Fruit fly (Drosophila melanogaster): ENCODE results near the gene retinin.

Gene retinin

DNA sequence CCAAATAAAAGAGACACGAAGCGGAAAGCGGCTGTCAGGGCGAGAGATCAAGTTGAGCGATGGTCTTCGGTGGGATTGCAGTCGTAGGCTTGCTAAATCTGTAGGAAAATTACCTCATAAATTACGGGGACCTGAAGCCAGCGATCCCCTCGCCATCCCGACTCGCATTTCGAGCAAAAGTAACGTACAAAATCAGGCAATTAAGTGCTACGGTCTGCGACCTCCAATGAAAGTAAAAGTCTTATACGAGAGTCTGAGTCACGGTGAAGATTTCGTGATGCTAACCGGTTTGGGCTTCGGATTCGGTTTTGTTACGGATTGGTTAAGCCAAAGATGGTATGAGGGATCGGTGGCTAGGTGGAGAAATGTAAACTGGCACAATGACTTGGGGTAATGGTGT, 8.1 kb downstream of the retinin start:
- no peak for TF ChIP-seq foxo (GFP tag; optimal IDR thresholded peaks at IDR 0.05)
- no peak for TF ChIP-seq HLH106 (tag; optimal IDR thresholded peaks at IDR 0.05)
- TF ChIP-seq CG32264 (GFP tag; optimal IDR thresholded peaks at IDR 0.05), result no peak
- no peak for TF ChIP-seq dl (GFP tag; optimal IDR thresholded peaks at IDR 0.05; ENCODE audit: insufficient read depth in 1 of 2, partially characterized antibody in 2 of 2)
- no peak for TF ChIP-seq ey (GFP tag; optimal IDR thresholded peaks at IDR 0.05)
- TF ChIP-seq N (GFP tag; optimal IDR thresholded peaks at IDR 0.05), result no peak
- no peak for TF ChIP-seq usp (GFP tag; optimal IDR thresholded peaks at IDR 0.05)
- TF ChIP-seq Myc (optimal IDR thresholded peaks at IDR 0.05), result no peak

DNA sequence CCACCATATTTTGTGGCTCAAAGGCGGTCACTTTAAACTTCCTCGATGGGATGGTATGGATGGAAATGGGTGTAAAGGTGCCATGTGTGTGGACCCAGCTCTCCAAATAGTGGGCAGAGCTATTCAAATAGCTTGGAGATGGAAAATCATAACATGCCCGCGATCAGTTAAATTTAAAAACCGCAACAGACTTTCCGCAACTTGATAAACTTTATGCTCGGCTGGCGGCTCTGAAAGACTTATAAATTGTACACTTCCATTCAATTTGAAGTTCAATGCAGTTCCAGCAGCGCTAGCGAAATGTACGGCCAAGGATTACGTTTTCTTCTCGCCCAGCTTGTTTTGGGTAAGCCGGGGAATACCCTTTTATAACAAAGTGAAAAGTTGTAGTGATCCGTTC, 14.3 kb downstream of the retinin start, which contains the start of gene CG33257:
CG33257 (plus strand) TSS at position 301 of the 400 bp plus-strand sequence.
- TF ChIP-seq ey (GFP tag; optimal IDR thresholded peaks at IDR 0.05) (no peak), woc (GFP tag; optimal IDR thresholded peaks at IDR 0.05) (no peak), Hnf4 (GFP tag; optimal IDR thresholded peaks at IDR 0.05) (no peak), Dfd (GFP tag; optimal IDR thresholded peaks at IDR 0.05) (no peak), CrebA (GFP tag; optimal IDR thresholded peaks at IDR 0.05; ENCODE audit: borderline replicate concordance) (no peak), Mio (GFP tag; optimal IDR thresholded peaks at IDR 0.05) (no peak), Sp1 (GFP tag; optimal IDR thresholded peaks at IDR 0.05) (no peak), br (GFP tag; optimal IDR thresholded peaks at IDR 0.05) (no peak), sage (GFP tag; optimal IDR thresholded peaks at IDR 0.05) (no peak), jim (GFP tag; optimal IDR thresholded peaks at IDR 0.05) (no peak), pan (optimal IDR thresholded peaks at IDR 0.05) (no peak), dsf (GFP tag; optimal IDR thresholded peaks at IDR 0.05; ENCODE audit: borderline replicate concordance) (no peak), usp (GFP tag; optimal IDR thresholded peaks at IDR 0.05) (no peak), Jra (GFP tag; optimal IDR thresholded peaks at IDR 0.05) (no peak), rgr (GFP tag; optimal IDR thresholded peaks at IDR 0.05) (no peak), foxo (GFP tag; optimal IDR thresholded peaks at IDR 0.05) (no peak), Myc (optimal IDR thresholded peaks at IDR 0.05) (no peak), GATAd (GFP tag; optimal IDR thresholded peaks at IDR 0.05) (no peak), OdsH (GFP tag; optimal IDR thresholded peaks at IDR 0.05) (no peak), CG32264 (GFP tag; optimal IDR thresholded peaks at IDR 0.05) (no peak)

DNA sequence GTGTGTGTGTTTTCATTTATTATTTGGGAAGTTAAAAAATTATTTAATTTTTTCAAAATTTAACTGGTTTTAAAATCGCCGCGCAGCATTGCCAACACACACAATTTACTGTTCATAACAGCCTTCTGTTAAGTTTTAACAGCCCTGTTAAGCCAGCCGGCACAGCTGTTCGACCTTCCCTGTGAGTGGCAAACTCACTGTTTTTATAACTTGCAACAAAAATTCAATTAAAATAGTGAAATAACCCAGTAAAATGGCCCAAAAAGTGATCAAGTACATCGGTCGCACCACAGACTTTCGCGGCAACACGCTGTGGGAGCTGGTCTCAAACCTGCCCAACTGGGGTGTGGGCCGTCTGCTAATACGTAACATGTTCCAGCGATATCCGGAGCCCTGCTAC, 16.2 kb downstream of the retinin start, which contains the start of gene mRpS34:
mRpS34 (plus strand) TSS at position 161 of the 400 bp plus-strand sequence.
- TF ChIP-seq sv (GFP tag; optimal IDR thresholded peaks at IDR 0.05) (no peak), jim (GFP tag; optimal IDR thresholded peaks at IDR 0.05) (no peak), Hr78 (GFP tag; optimal IDR thresholded peaks at IDR 0.05) (no peak), lola (GFP tag; optimal IDR thresholded peaks at IDR 0.05) (no peak), rgr (GFP tag; optimal IDR thresholded peaks at IDR 0.05) (no peak), ey (GFP tag; optimal IDR thresholded peaks at IDR 0.05) (no peak), woc (GFP tag; optimal IDR thresholded peaks at IDR 0.05) (no peak), Myc (optimal IDR thresholded peaks at IDR 0.05) (no peak), Hr83 (GFP tag; optimal IDR thresholded peaks at IDR 0.05; ENCODE audit: poor library complexity, severe bottlenecking) (no peak), CG9705 (GFP tag; optimal IDR thresholded peaks at IDR 0.05) (no peak), Vsx2 (GFP tag; optimal IDR thresholded peaks at IDR 0.05; ENCODE audit: partially characterized antibody) (no peak), Sp1 (GFP tag; optimal IDR thresholded peaks at IDR 0.05) (no peak), GATAd (GFP tag; optimal IDR thresholded peaks at IDR 0.05) (no peak), Mio (GFP tag; optimal IDR thresholded peaks at IDR 0.05) (no peak), tai (GFP tag; optimal IDR thresholded peaks at IDR 0.05) (no peak), Dif (GFP tag; optimal IDR thresholded peaks at IDR 0.05; ENCODE audit: partially characterized antibody) (no peak), Dfd (GFP tag; optimal IDR thresholded peaks at IDR 0.05) (no peak)

DNA sequence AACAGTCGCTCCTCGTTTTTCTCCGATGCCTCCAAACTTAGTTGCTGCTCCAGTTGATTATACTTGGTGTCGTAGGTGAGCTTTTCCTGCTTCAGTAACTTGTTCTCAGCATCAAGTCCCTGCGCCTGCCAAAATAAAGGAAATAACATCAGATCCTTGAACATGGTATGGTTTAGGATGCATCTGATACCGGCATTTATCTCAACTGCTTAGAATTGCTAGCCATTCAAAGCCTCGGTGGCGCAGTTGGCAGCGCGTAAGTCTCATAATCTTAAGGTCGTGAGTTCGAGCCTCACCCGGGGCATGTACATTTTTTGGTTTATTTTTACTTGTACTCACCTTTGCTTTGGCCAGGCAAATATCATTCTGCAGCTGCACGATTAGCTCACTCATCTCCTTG, 18.0 kb downstream of the retinin start:
- no peak for TF ChIP-seq lola (GFP tag; optimal IDR thresholded peaks at IDR 0.05)
- no peak for TF ChIP-seq Hr83 (GFP tag; optimal IDR thresholded peaks at IDR 0.05; ENCODE audit: poor library complexity, severe bottlenecking)
- TF ChIP-seq foxo (GFP tag; optimal IDR thresholded peaks at IDR 0.05), result no peak
- no peak for TF ChIP-seq N (GFP tag; optimal IDR thresholded peaks at IDR 0.05)
- TF ChIP-seq OdsH (GFP tag; optimal IDR thresholded peaks at IDR 0.05), result no peak
- no peak for TF ChIP-seq ey (GFP tag; optimal IDR thresholded peaks at IDR 0.05)
- no peak for TF ChIP-seq psq (GFP tag; optimal IDR thresholded peaks at IDR 0.05)
- TF ChIP-seq Sp1 (GFP tag; optimal IDR thresholded peaks at IDR 0.05), result no peak
- TF ChIP-seq HLH106 (tag; optimal IDR thresholded peaks at IDR 0.05), result no peak
- TF ChIP-seq woc (GFP tag; optimal IDR thresholded peaks at IDR 0.05), result no peak
- no peak for TF ChIP-seq dmrt93B (GFP tag; optimal IDR thresholded peaks at IDR 0.05)
- no peak for TF ChIP-seq CG32264 (GFP tag; optimal IDR thresholded peaks at IDR 0.05)
- no peak for TF ChIP-seq sv (GFP tag; optimal IDR thresholded peaks at IDR 0.05)
- no peak for TF ChIP-seq brk (GFP tag; optimal IDR thresholded peaks at IDR 0.05)
